Worm (Caenorhabditis elegans) whole organism, L3 larva: ENCODE data around the gene cest-4.

Experiments
- R02D3.7 ChIP-seq: fragments of 150-350 bp; optimal IDR thresholded peaks from 2 replicates; lab custom pipeline; 2014; ENCODE audit warnings: missing biosample characterization, missing genetic modification characterization
- ceh-82 ChIP-seq: fragments of 150-350 bp; optimal IDR thresholded peaks from 2 replicates; lab custom pipeline; 2014; ENCODE audit warnings: missing biosample characterization, missing genetic modification characterization
- egl-27 ChIP-seq: sonication (generic microtip); optimal IDR thresholded peaks from 4 replicates; lab custom pipeline; 2017; ENCODE audit warnings: missing biosample characterization, missing genetic modification reagents, missing genetic modification characterization
- nfya-1 ChIP-seq: sonication (generic microtip); optimal IDR thresholded peaks from 2 replicates; lab custom pipeline; 2017; ENCODE audit warnings: missing genetic modification characterization, mild to moderate bottlenecking, missing compliant biosample characterization, antibody characterized with exemption, moderate library complexity; ENCODE audit not compliant: insufficient read depth
- nhr-12 ChIP-seq: fragments of 150-350 bp; optimal IDR thresholded peaks from 2 replicates; lab custom pipeline; 2014; ENCODE audit warnings: missing biosample characterization, missing genetic modification characterization
- unc-39 ChIP-seq: sonication (generic microtip); optimal IDR thresholded peaks from 4 replicates; lab custom pipeline; 2017; ENCODE audit warnings: missing biosample characterization, missing genetic modification characterization
- unc-62 ChIP-seq: fragments of 150-350 bp; sonication (generic microtip); optimal IDR thresholded peaks from 4 replicates; lab custom pipeline; 2014; ENCODE audit warnings: missing biosample characterization, missing genetic modification reagents, missing genetic modification characterization
- ztf-4 ChIP-seq: fragments of 150-350 bp; optimal IDR thresholded peaks from 2 replicates; lab custom pipeline; 2014; ENCODE audit warnings: missing biosample characterization, missing genetic modification characterization

ce11 chrIV:6789950-6790349 is 12.2 kb downstream of the cest-4 start:
- no peak for TF ChIP-seq unc-39 (tag; lab: Kevin White, UChicago)
- TF ChIP-seq nhr-12 (tag; lab: Kevin White, UChicago) = no peak
- TF ChIP-seq egl-27 (tag; lab: Kevin White, UChicago) = no peak
- no peak for TF ChIP-seq ceh-82 (tag; lab: Kevin White, UChicago)
- TF ChIP-seq R02D3.7 = no peak
- no peak for TF ChIP-seq ztf-4 (tag; lab: Kevin White, UChicago)
- TF ChIP-seq nfya-1 (tag; lab: Kevin White, UChicago) = no peak
- TF ChIP-seq unc-62 (GFP tag; lab: Kevin White, UChicago) = no peak
